Fruit fly (Drosophila melanogaster) whole organism, embryonic: Measurements from ENCODE around the gene Tfb5.

Experiments used
- Bteb2 ChIP-seq: fragments of 200-800 bp; sonication (Bioruptor generic); optimal IDR thresholded peaks from 2 replicates; lab custom pipeline; 2016; ENCODE audit warnings: missing biosample characterization, missing genetic modification characterization
- CG11398 ChIP-seq: fragments of 200-800 bp; sonication (Bioruptor generic); optimal IDR thresholded peaks from 2 replicates; lab custom pipeline; 2016; ENCODE audit warnings: missing biosample characterization, missing genetic modification characterization
- CG12219 ChIP-seq: fragments of 200-800 bp; sonication (Bioruptor generic); optimal IDR thresholded peaks from 3 replicates; lab custom pipeline; 2018; ENCODE audit warnings: missing biosample characterization, mild to moderate bottlenecking, missing genetic modification characterization
- CG1233 ChIP-seq: fragments of 200-800 bp; sonication (Bioruptor generic); optimal IDR thresholded peaks from 4 replicates; lab custom pipeline; 2018; ENCODE audit warnings: missing biosample characterization, mild to moderate bottlenecking, missing genetic modification characterization
- CG13296 ChIP-seq: fragments of 200-800 bp; sonication (Bioruptor generic); optimal IDR thresholded peaks from 3 replicates; lab custom pipeline; 2018; ENCODE audit warnings: missing biosample characterization, mild to moderate bottlenecking, missing genetic modification characterization
- CG14441 ChIP-seq: fragments of 200-800 bp; sonication (Bioruptor generic); IDR thresholded peaks from 2 replicates; pipeline ENCODE4 v1.3.6; 2022; ENCODE audit warnings: missing biosample characterization, missing genetic modification characterization
- CG14667 ChIP-seq: fragments of 200-800 bp; sonication (Bioruptor generic); IDR thresholded peaks from 2 replicates; pipeline ENCODE4 v1.3.6; 2022; ENCODE audit warnings: missing biosample characterization, missing genetic modification characterization
- CG15073 ChIP-seq: fragments of 200-800 bp; sonication (Bioruptor generic); optimal IDR thresholded peaks from 2 replicates; lab custom pipeline; 2016; ENCODE audit warnings: missing biosample characterization, missing genetic modification characterization
- CG1529 ChIP-seq: fragments of 200-800 bp; sonication (Bioruptor generic); optimal IDR thresholded peaks from 3 replicates; lab custom pipeline; 2018; ENCODE audit warnings: missing biosample characterization, missing genetic modification characterization
- CG17802 ChIP-seq: fragments of 200-800 bp; sonication (Bioruptor generic); optimal IDR thresholded peaks from 2 replicates; lab custom pipeline; 2018; ENCODE audit warnings: missing biosample characterization, mild to moderate bottlenecking, missing genetic modification characterization, moderate library complexity
- CG2116 ChIP-seq: fragments of 200-800 bp; sonication (Bioruptor generic); optimal IDR thresholded peaks from 3 replicates; lab custom pipeline; 2018; ENCODE audit warnings: missing biosample characterization, mild to moderate bottlenecking, missing genetic modification characterization
- CG2199 ChIP-seq: fragments of 200-800 bp; sonication (Bioruptor generic); IDR thresholded peaks from 3 replicates; pipeline ENCODE4 v1.3.6; 2022; ENCODE audit warnings: missing biosample characterization, missing genetic modification characterization
- CG2875 ChIP-seq: fragments of 200-800 bp; sonication (Bioruptor generic); optimal IDR thresholded peaks from 2 replicates; lab custom pipeline; 2017; ENCODE audit warnings: missing biosample characterization, mild to moderate bottlenecking, missing genetic modification characterization, missing genetic modification reagents
- CG33557 ChIP-seq: fragments of 200-800 bp; sonication (Bioruptor generic); optimal IDR thresholded peaks from 2 replicates; lab custom pipeline; 2019; ENCODE audit warnings: missing biosample characterization, mild to moderate bottlenecking, missing genetic modification characterization, moderate library complexity
- CG42726 ChIP-seq: fragments of 200-800 bp; sonication (Bioruptor generic); IDR thresholded peaks from 2 replicates; pipeline ENCODE4 v1.3.6; 2022; ENCODE audit warnings: missing biosample characterization, missing genetic modification characterization; ENCODE audit not compliant: partially characterized antibody
- CG4360 ChIP-seq: fragments of 200-800 bp; sonication (Bioruptor generic); IDR thresholded peaks from 2 replicates; pipeline ENCODE4 v1.3.6; 2022; ENCODE audit warnings: missing biosample characterization, missing genetic modification characterization
- CG4854 ChIP-seq: fragments of 200-800 bp; sonication (Bioruptor generic); optimal IDR thresholded peaks from 2 replicates; lab custom pipeline; 2016; ENCODE audit warnings: missing biosample characterization, missing genetic modification characterization, inconsistent platforms
- CG5245 ChIP-seq: fragments of 200-800 bp; sonication (Bioruptor generic); optimal IDR thresholded peaks from 3 replicates; lab custom pipeline; 2016; ENCODE audit warnings: missing biosample characterization, missing genetic modification characterization
- CG6854 ChIP-seq: fragments of 200-800 bp; sonication (Bioruptor generic); optimal IDR thresholded peaks from 3 replicates; lab custom pipeline; 2017; ENCODE audit warnings: missing biosample characterization, mild to moderate bottlenecking, missing genetic modification characterization
- CG8359 ChIP-seq: fragments of 200-800 bp; sonication (Bioruptor generic); optimal IDR thresholded peaks from 2 replicates; lab custom pipeline; 2017; ENCODE audit warnings: missing biosample characterization, mild to moderate bottlenecking, missing genetic modification characterization, borderline replicate concordance
- CG8478 ChIP-seq: fragments of >200 bp; optimal IDR thresholded peaks from 2 replicates; lab custom pipeline; 2018
- CG9215 ChIP-seq: fragments of 200-800 bp; sonication (Bioruptor generic); IDR thresholded peaks from 2 replicates; pipeline ENCODE4 v1.3.6; 2022; ENCODE audit warnings: missing biosample characterization, missing genetic modification characterization
- CG9932 ChIP-seq: fragments of 200-800 bp; sonication (Bioruptor generic); IDR thresholded peaks from 2 replicates; pipeline ENCODE4 v1.3.6; 2022; ENCODE audit warnings: missing biosample characterization, missing genetic modification characterization
- Dek ChIP-seq: fragments of 200-800 bp; sonication (Bioruptor generic); optimal IDR thresholded peaks from 3 replicates; lab custom pipeline; 2019; ENCODE audit warnings: missing biosample characterization, mild to moderate bottlenecking, missing genetic modification characterization, moderate library complexity
- Dll ChIP-seq: fragments of 200-800 bp; sonication (Bioruptor generic); IDR thresholded peaks from 4 replicates; pipeline ENCODE4 v1.3.6; 2022; ENCODE audit warnings: missing biosample characterization, missing genetic modification characterization; ENCODE audit not compliant: partially characterized antibody
- Hsf ChIP-seq: fragments of 200-800 bp; sonication (Bioruptor generic); optimal IDR thresholded peaks from 3 replicates; lab custom pipeline; 2016; ENCODE audit warnings: missing biosample characterization, missing genetic modification characterization
- MESR4 ChIP-seq: fragments of 200-800 bp; sonication (Bioruptor generic); optimal IDR thresholded peaks from 2 replicates; lab custom pipeline; 2018; ENCODE audit warnings: missing biosample characterization, mild to moderate bottlenecking, missing genetic modification characterization, moderate library complexity
- Mrtf ChIP-seq: fragments of 200-800 bp; sonication (Bioruptor generic); IDR thresholded peaks from 3 replicates; pipeline ENCODE4 v1.3.6; 2022; ENCODE audit warnings: missing biosample characterization, missing genetic modification characterization
- NfI ChIP-seq: fragments of 200-800 bp; sonication (Bioruptor generic); optimal IDR thresholded peaks from 3 replicates; lab custom pipeline; 2018; ENCODE audit warnings: missing biosample characterization, mild to moderate bottlenecking, missing genetic modification characterization, moderate library complexity
- Optix ChIP-seq: fragments of 200-800 bp; sonication (Bioruptor generic); IDR thresholded peaks from 3 replicates; pipeline ENCODE4 v1.3.6; 2022; ENCODE audit warnings: missing biosample characterization, missing genetic modification characterization
- Side ChIP-seq: fragments of 200-800 bp; sonication (Bioruptor generic); optimal IDR thresholded peaks from 2 replicates; lab custom pipeline; 2016; ENCODE audit warnings: missing biosample characterization, missing genetic modification characterization
- al ChIP-seq: fragments of 200-800 bp; sonication (Bioruptor generic); IDR thresholded peaks from 2 replicates; pipeline ENCODE4 v1.3.6; 2022; ENCODE audit warnings: missing biosample characterization, missing genetic modification characterization
- amos ChIP-seq: fragments of 200-800 bp; sonication (Bioruptor generic); IDR thresholded peaks from 2 replicates; pipeline ENCODE4 v1.3.6; 2022; ENCODE audit warnings: missing biosample characterization, missing genetic modification characterization; ENCODE audit not compliant: partially characterized antibody
- bcd ChIP-seq: fragments of 200-800 bp; sonication (Bioruptor generic); optimal IDR thresholded peaks from 2 replicates; lab custom pipeline; 2017; ENCODE audit warnings: missing biosample characterization, mild to moderate bottlenecking, missing genetic modification characterization
- chm ChIP-seq: fragments of 200-800 bp; sonication (Bioruptor generic); IDR thresholded peaks from 2 replicates; pipeline ENCODE4 v1.3.6; 2022; ENCODE audit warnings: missing biosample characterization, missing genetic modification characterization
- chn ChIP-seq: fragments of 200-800 bp; sonication (Bioruptor generic); optimal IDR thresholded peaks from 2 replicates; lab custom pipeline; 2016; ENCODE audit warnings: missing biosample characterization, missing genetic modification characterization
- ci ChIP-seq: fragments of 200-800 bp; sonication (Bioruptor generic); IDR thresholded peaks from 3 replicates; pipeline ENCODE4 v1.3.6; 2022; ENCODE audit warnings: missing biosample characterization, missing genetic modification characterization
- dimm ChIP-seq: fragments of 200-800 bp; sonication (Bioruptor generic); IDR thresholded peaks from 2 replicates; pipeline ENCODE4 v1.3.6; 2022; ENCODE audit warnings: missing biosample characterization, missing genetic modification characterization
- en ChIP-seq: fragments of 200-800 bp; sonication (Bioruptor generic); optimal IDR thresholded peaks from 2 replicates; lab custom pipeline; 2016; ENCODE audit warnings: missing biosample characterization, missing genetic modification characterization
- gro ChIP-seq: fragments of 200-800 bp; sonication (Bioruptor generic); optimal IDR thresholded peaks from 2 replicates; lab custom pipeline; 2016; ENCODE audit warnings: missing biosample characterization, missing genetic modification characterization
- hb ChIP-seq: fragments of 200-800 bp; sonication (Bioruptor generic); IDR thresholded peaks from 3 replicates; pipeline ENCODE4 v1.3.6; 2022; ENCODE audit warnings: missing biosample characterization, missing genetic modification characterization; ENCODE audit not compliant: partially characterized antibody
- jumu ChIP-seq: fragments of 200-800 bp; sonication (Bioruptor generic); optimal IDR thresholded peaks from 3 replicates; lab custom pipeline; 2016; ENCODE audit warnings: missing biosample characterization, missing genetic modification characterization
- kah ChIP-seq: fragments of 200-800 bp; sonication (Bioruptor generic); optimal IDR thresholded peaks from 2 replicates; lab custom pipeline; 2018; ENCODE audit warnings: missing biosample characterization, mild to moderate bottlenecking, missing genetic modification characterization
- ken ChIP-seq: fragments of 200-800 bp; sonication (Bioruptor generic); IDR thresholded peaks from 3 replicates; pipeline ENCODE4 v1.3.6; 2022; ENCODE audit warnings: missing biosample characterization, missing genetic modification characterization
- nau ChIP-seq: fragments of 200-800 bp; sonication (Bioruptor generic); optimal IDR thresholded peaks from 3 replicates; lab custom pipeline; 2017; ENCODE audit warnings: missing biosample characterization, mild to moderate bottlenecking, missing genetic modification characterization, missing genetic modification reagents
- repo ChIP-seq: fragments of 200-800 bp; sonication (Bioruptor generic); optimal IDR thresholded peaks from 2 replicates; lab custom pipeline; 2016; ENCODE audit warnings: missing biosample characterization, missing genetic modification characterization
- scrt ChIP-seq: fragments of 200-800 bp; sonication (Bioruptor generic); optimal IDR thresholded peaks from 2 replicates; lab custom pipeline; 2018; ENCODE audit warnings: missing biosample characterization, mild to moderate bottlenecking, missing genetic modification characterization, moderate library complexity
- ssp ChIP-seq: fragments of 200-800 bp; sonication (Bioruptor generic); IDR thresholded peaks from 2 replicates; pipeline ENCODE4 v1.3.6; 2022; ENCODE audit warnings: missing biosample characterization, missing genetic modification characterization
- tup ChIP-seq: fragments of 200-800 bp; sonication (Bioruptor generic); optimal IDR thresholded peaks from 2 replicates; lab custom pipeline; 2016; ENCODE audit warnings: missing biosample characterization, mild to moderate bottlenecking, missing genetic modification characterization, moderate library complexity
- z ChIP-seq: fragments of 200-800 bp; sonication (Bioruptor generic); IDR thresholded peaks from 3 replicates; pipeline ENCODE4 v1.3.6; 2022; ENCODE audit warnings: missing biosample characterization, missing genetic modification characterization

Tfb5 gene

dm6 chr2L:4999389-5000032 is 11.1 kb downstream of the Tfb5 start (continued):
- TF ChIP-seq jumu = peak; percentile 48
- TF ChIP-seq kah (GFP tag; lab: Kevin White, UChicago) = peak; percentile 29
- TF ChIP-seq CG15073 (GFP tag; lab: Kevin White, UChicago) = peak; percentile 30
- TF ChIP-seq Optix (GFP tag; lab: Robert Waterston, UW) = peak; percentile 64; the same call in 2 of the 3 replicates
- peak; percentile 52 for TF ChIP-seq Side (GFP tag; lab: Kevin White, UChicago)
- peak; percentile 21 for TF ChIP-seq gro (GFP tag; lab: Kevin White, UChicago)
- no peak for TF ChIP-seq CG17802 (tag; lab: Kevin White, UChicago)
- TF ChIP-seq nau = no peak
- 0 out of 2 replicates have a peak, but pooled peaks have one; percentile 25 for TF ChIP-seq dimm (GFP tag; lab: Robert Waterston, UW)
- no peak for TF ChIP-seq CG2875 (GFP tag; lab: Kevin White, UChicago)
- peak; percentile 52 for TF ChIP-seq scrt (GFP tag; lab: Kevin White, UChicago)
- TF ChIP-seq CG4360 (GFP tag; lab: Robert Waterston, UW) = no peak
- peak; percentile 67 for TF ChIP-seq NfI
- TF ChIP-seq MESR4 (GFP tag; lab: Kevin White, UChicago) = no peak
- TF ChIP-seq al (GFP tag; lab: Robert Waterston, UW) = peak; percentile 25; the same call in 1 of the 2 replicates
- peak; percentile 16 for TF ChIP-seq en (GFP tag; lab: Kevin White, UChicago)
- peak; percentile 68 for TF ChIP-seq Hsf (GFP tag; lab: Kevin White, UChicago)
- no peak for TF ChIP-seq CG11398 (GFP tag; lab: Kevin White, UChicago)
- TF ChIP-seq CG8478 (lab: Kevin White, UChicago) = no peak
- peak; percentile 42 for TF ChIP-seq Dek
- peak; percentile 29 for TF ChIP-seq CG8359 (GFP tag; lab: Kevin White, UChicago)
- peak; percentile 55; the same call in 1 of the 2 replicates for TF ChIP-seq CG9215
- TF ChIP-seq CG42726 (GFP tag; lab: Robert Waterston, UW) = no peak
- peak; percentile 49 for TF ChIP-seq chn (GFP tag; lab: Kevin White, UChicago)
- TF ChIP-seq CG14667 (GFP tag; lab: Robert Waterston, UW) = peak; percentile 65
- TF ChIP-seq ssp = peak; percentile 44; the same call in 1 of the 2 replicates
- no peak for TF ChIP-seq z (GFP tag; lab: Robert Waterston, UW)
- TF ChIP-seq CG2116 (GFP tag; lab: Kevin White, UChicago) = no peak
- TF ChIP-seq CG12219 (GFP tag; lab: Kevin White, UChicago) = peak; percentile 58
- peak; percentile 42 for TF ChIP-seq tup (GFP tag; lab: Kevin White, UChicago)
- TF ChIP-seq Bteb2 (GFP tag; lab: Kevin White, UChicago) = peak; percentile 54
- peak; percentile 74 for TF ChIP-seq bcd
- TF ChIP-seq CG9932 (GFP tag; lab: Robert Waterston, UW) = peak; percentile 73
- peak; percentile 51 for TF ChIP-seq CG5245 (GFP tag; lab: Kevin White, UChicago)
- TF ChIP-seq CG1233 (GFP tag; lab: Kevin White, UChicago) = peak; percentile 16
- no peak for TF ChIP-seq CG1529 (GFP tag; lab: Kevin White, UChicago)
- peak; percentile 60; the same call in 1 of the 2 replicates for TF ChIP-seq chm (GFP tag; lab: Robert Waterston, UW)
- TF ChIP-seq CG2199 (GFP tag; lab: Robert Waterston, UW) = no peak; the same call in 2 of the 3 replicates
- TF ChIP-seq ken (GFP tag; lab: Robert Waterston, UW) = peak; percentile 70
- TF ChIP-seq Mrtf (GFP tag; lab: Robert Waterston, UW) = peak; percentile 77; the same call in 2 of the 3 replicates
- no peak for TF ChIP-seq Dll (GFP tag; lab: Robert Waterston, UW)
- TF ChIP-seq hb (GFP tag; lab: Robert Waterston, UW) = no peak
- TF ChIP-seq CG6854 = peak; percentile 36
- peak; percentile 78 for TF ChIP-seq CG14441 (GFP tag; lab: Robert Waterston, UW)
- TF ChIP-seq CG33557 = peak; percentile 13
- TF ChIP-seq CG4854 = no peak
- no peak for TF ChIP-seq amos
- TF ChIP-seq repo (GFP tag; lab: Kevin White, UChicago) = peak; percentile 35
- peak; percentile 36 for TF ChIP-seq CG13296 (GFP tag; lab: Kevin White, UChicago)
- TF ChIP-seq ci (GFP tag; lab: Robert Waterston, UW) = peak; percentile 81
